Worm (Caenorhabditis elegans) whole organism, early embryonic: Measurements from ENCODE around the gene spp-16.

Experiments used
- B0310.2 ChIP-seq: sonication (generic microtip); optimal IDR thresholded peaks from 2 replicates; lab custom pipeline; 2016; ENCODE audit warnings: mild to moderate bottlenecking, missing genetic modification characterization, missing compliant biosample characterization
- pes-1 ChIP-seq: fragments of 200-800 bp; sonication (Bioruptor generic); IDR thresholded peaks from 2 replicates; pipeline ENCODE4 v1.3.6; 2022; ENCODE audit warnings: missing genetic modification reagents, missing genetic modification characterization, missing compliant biosample characterization

ce11 chrV:10936681-10937080, 35.6 kb upstream of the spp-16 start, which contains the start of gene F17C11.12:
- TF ChIP-seq pes-1 (GFP tag; lab: Robert Waterston, UW) = no peak
- TF ChIP-seq B0310.2 = no peak
